Fruit fly (Drosophila melanogaster): ENCODE measurements around the gene Ldsdh1.

The Ldsdh1 gene

dm6 chrX:8100826-8101079 is 19.3 kb upstream of the Ldsdh1 start:
- no peak for TF ChIP-seq CG12605 (GFP tag; IDR thresholded peaks at IDR 0.05)
- TF ChIP-seq CG34367 (tag; optimal IDR thresholded peaks at IDR 0.05), result no peak
- TF ChIP-seq EcR (GFP tag; optimal IDR thresholded peaks at IDR 0.05), result no peak
- no peak for TF ChIP-seq D1 (tag; optimal IDR thresholded peaks at IDR 0.05)
- TF ChIP-seq Ets98B (GFP tag; IDR thresholded peaks at IDR 0.05), result no peak
- no peak for TF ChIP-seq CG32121 (GFP tag; IDR thresholded peaks at IDR 0.05)

- peak; percentile 82 for TF ChIP-seq CG8159 (tag; optimal IDR thresholded peaks at IDR 0.05)
- peak; percentile 93 for TF ChIP-seq CG4496 (GFP tag; IDR thresholded peaks at IDR 0.05)
- peak; percentile 54 for TF ChIP-seq Snoo (tag; optimal IDR thresholded peaks at IDR 0.05)
- TF ChIP-seq D1 (tag; optimal IDR thresholded peaks at IDR 0.05), result peak; percentile 34
- peak; percentile 78 for TF ChIP-seq Pif1A (GFP tag; optimal IDR thresholded peaks at IDR 0.05)
- peak; percentile 87 for TF ChIP-seq CG32121 (GFP tag; IDR thresholded peaks at IDR 0.05)
- TF ChIP-seq CG9948 (tag; optimal IDR thresholded peaks at IDR 0.05), result peak; percentile 81
- TF ChIP-seq rn (GFP tag; IDR thresholded peaks at IDR 0.05), result peak; percentile 25; the same call in 1 of the 2 replicates
- 0 out of 2 replicates have a peak, but pooled peaks have one; percentile 24 for TF ChIP-seq CG10348 (GFP tag; IDR thresholded peaks at IDR 0.05)
- peak; percentile 70 for TF ChIP-seq Pif1B (GFP tag; optimal IDR thresholded peaks at IDR 0.05)
- peak; percentile 55 for TF ChIP-seq gl (tag; optimal IDR thresholded peaks at IDR 0.05)
- TF ChIP-seq CG34367 (tag; optimal IDR thresholded peaks at IDR 0.05), result peak; percentile 71
- peak; percentile 85 for TF ChIP-seq CG12605 (GFP tag; IDR thresholded peaks at IDR 0.05)
- peak; percentile 77 for TF ChIP-seq CG15710 (tag; optimal IDR thresholded peaks at IDR 0.05)
- TF ChIP-seq CG13204 (GFP tag; optimal IDR thresholded peaks at IDR 0.05), result peak; percentile 46
- TF ChIP-seq CG8301 (tag; optimal IDR thresholded peaks at IDR 0.05), result peak; percentile 75
- TF ChIP-seq CG14655 (GFP tag; optimal IDR thresholded peaks at IDR 0.05), result peak; percentile 83
- TF ChIP-seq EcR (GFP tag; optimal IDR thresholded peaks at IDR 0.05), result no peak
- TF ChIP-seq Ets98B (GFP tag; IDR thresholded peaks at IDR 0.05), result peak; percentile 91
- TF ChIP-seq fd96Ca (GFP tag; IDR thresholded peaks at IDR 0.05), result peak; percentile 84
- TF ChIP-seq CG17806 (tag; optimal IDR thresholded peaks at IDR 0.05), result peak; percentile 79
Measured at dm6 chrX:8100026-8100825, 18.8 kb upstream of the Ldsdh1 start.

- TF ChIP-seq CG8159 (tag; optimal IDR thresholded peaks at IDR 0.05), result no peak
- TF ChIP-seq gl (tag; optimal IDR thresholded peaks at IDR 0.05), result no peak
- TF ChIP-seq CG15710 (tag; optimal IDR thresholded peaks at IDR 0.05), result no peak
- TF ChIP-seq Pif1A (GFP tag; optimal IDR thresholded peaks at IDR 0.05), result peak; percentile 36
- TF ChIP-seq Pif1B (GFP tag; optimal IDR thresholded peaks at IDR 0.05), result peak; percentile 28
- no peak for TF ChIP-seq CG12605 (GFP tag; IDR thresholded peaks at IDR 0.05)
- TF ChIP-seq D1 (tag; optimal IDR thresholded peaks at IDR 0.05), result peak; percentile 39
- no peak for TF ChIP-seq Ets98B (GFP tag; IDR thresholded peaks at IDR 0.05)
Measured at dm6 chrX:8093722-8094177, 12.3 kb upstream of the Ldsdh1 start, which contains the start of gene UbcE2H. UbcE2H (minus strand) TSS chrX:8094064.

dm6 chrX:8092893-8093721 is 11.7 kb upstream of the Ldsdh1 start:
- TF ChIP-seq CG8301 (tag; optimal IDR thresholded peaks at IDR 0.05) (no peak), CG8159 (tag; optimal IDR thresholded peaks at IDR 0.05) (peak; percentile 35), Snoo (tag; optimal IDR thresholded peaks at IDR 0.05) (no peak), CG9948 (tag; optimal IDR thresholded peaks at IDR 0.05) (no peak), gl (tag; optimal IDR thresholded peaks at IDR 0.05) (no peak), EcR (GFP tag; optimal IDR thresholded peaks at IDR 0.05) (peak; percentile 93), CG13204 (GFP tag; optimal IDR thresholded peaks at IDR 0.05) (no peak), CG14655 (GFP tag; optimal IDR thresholded peaks at IDR 0.05) (no peak), CG15710 (tag; optimal IDR thresholded peaks at IDR 0.05) (no peak), CG17806 (tag; optimal IDR thresholded peaks at IDR 0.05) (no peak), CG12605 (GFP tag; IDR thresholded peaks at IDR 0.05) (no peak), Ets98B (GFP tag; IDR thresholded peaks at IDR 0.05) (no peak), fd96Ca (GFP tag; IDR thresholded peaks at IDR 0.05) (no peak)

- TF ChIP-seq CG9948 (tag; optimal IDR thresholded peaks at IDR 0.05) (peak; percentile 95), CG8159 (tag; optimal IDR thresholded peaks at IDR 0.05) (peak; percentile 97), CG32121 (GFP tag; IDR thresholded peaks at IDR 0.05) (peak; percentile 95), Pif1A (GFP tag; optimal IDR thresholded peaks at IDR 0.05) (peak; percentile 91), gl (tag; optimal IDR thresholded peaks at IDR 0.05) (peak; percentile 84), CG8301 (tag; optimal IDR thresholded peaks at IDR 0.05) (peak; percentile 95), D1 (tag; optimal IDR thresholded peaks at IDR 0.05) (peak; percentile 87), CG34367 (tag; optimal IDR thresholded peaks at IDR 0.05) (peak; percentile 92), CG15710 (tag; optimal IDR thresholded peaks at IDR 0.05) (peak; percentile 97), EcR (GFP tag; optimal IDR thresholded peaks at IDR 0.05) (no peak), CG10348 (GFP tag; IDR thresholded peaks at IDR 0.05) (peak; percentile 85), CG17806 (tag; optimal IDR thresholded peaks at IDR 0.05) (peak; percentile 95), Ets98B (GFP tag; IDR thresholded peaks at IDR 0.05) (peak; percentile 93), fd96Ca (GFP tag; IDR thresholded peaks at IDR 0.05) (peak; percentile 72; the same call in 2 of the 3 replicates), Pif1B (GFP tag; optimal IDR thresholded peaks at IDR 0.05) (peak; percentile 93), rn (GFP tag; IDR thresholded peaks at IDR 0.05) (peak; percentile 83), CG14655 (GFP tag; optimal IDR thresholded peaks at IDR 0.05) (peak; percentile 98), CG13204 (GFP tag; optimal IDR thresholded peaks at IDR 0.05) (peak; percentile 87), CG12605 (GFP tag; IDR thresholded peaks at IDR 0.05) (peak; percentile 90), CG4496 (GFP tag; IDR thresholded peaks at IDR 0.05) (peak; percentile 95), Snoo (tag; optimal IDR thresholded peaks at IDR 0.05) (peak; percentile 94)
Measured at dm6 chrX:8092075-8092682, 10.8 kb upstream of the Ldsdh1 start.

Measured in whole organism, pupa.